Worm (Caenorhabditis elegans) whole organism, young adult: Measurements from ENCODE around the gene R05A10.8.

Source experiments
- B0035.1 ChIP-seq: sonication (generic microtip); optimal IDR thresholded peaks from 2 replicates; lab custom pipeline; 2016; ENCODE audit warnings: missing genetic modification characterization, mild to moderate bottlenecking, missing compliant biosample characterization, missing genotype, missing genetic modification reagents
- F22D6.2 ChIP-seq: sonication (generic microtip); optimal IDR thresholded peaks from 2 replicates; lab custom pipeline; 2016; ENCODE audit warnings: mild to moderate bottlenecking, missing genetic modification characterization, missing compliant biosample characterization
- F57A8.1 ChIP-seq: fragments of 200-800 bp; sonication (Bioruptor generic); optimal IDR thresholded peaks from 2 replicates; lab custom pipeline; 2018; ENCODE audit warnings: mild to moderate bottlenecking, missing genetic modification characterization, moderate library complexity, missing compliant biosample characterization
- K12H6.12 ChIP-seq: fragments of 200-800 bp; sonication (Bioruptor generic); optimal IDR thresholded peaks from 2 replicates; lab custom pipeline; 2018; ENCODE audit warnings: mild to moderate bottlenecking, missing genetic modification characterization, missing compliant biosample characterization
- atf-7 ChIP-seq: sonication (generic microtip); optimal IDR thresholded peaks from 2 replicates; lab custom pipeline; 2017; ENCODE audit warnings: mild to moderate bottlenecking, missing genetic modification characterization, missing compliant biosample characterization
- dpl-1 ChIP-seq: fragments of 150-350 bp; optimal IDR thresholded peaks from 2 replicates; lab custom pipeline; 2014; ENCODE audit warnings: missing biosample characterization, missing genetic modification reagents, missing genetic modification characterization
- egrh-3 ChIP-seq: fragments of 200-800 bp; sonication (Bioruptor generic); IDR thresholded peaks from 2 replicates; pipeline ENCODE4 v1.3.6; 2022; ENCODE audit warnings: missing genetic modification reagents, missing genetic modification characterization, missing compliant biosample characterization
- lin-26 ChIP-seq: fragments of 200-800 bp; sonication (Bioruptor generic); IDR thresholded peaks from 2 replicates; pipeline ENCODE4 v1.3.6; 2022; ENCODE audit warnings: missing genetic modification reagents, missing genetic modification characterization, missing compliant biosample characterization
- mxl-1 ChIP-seq: sonication (generic microtip); optimal IDR thresholded peaks from 2 replicates; lab custom pipeline; 2016; ENCODE audit warnings: missing genetic modification characterization, missing compliant biosample characterization
- nhr-179 ChIP-seq: sonication (generic microtip); optimal IDR thresholded peaks from 2 replicates; lab custom pipeline; 2016; ENCODE audit warnings: mild to moderate bottlenecking, missing genetic modification characterization, missing compliant biosample characterization
- pha-4 ChIP-seq: fragments of 150-350 bp; sonication (generic microtip); optimal IDR thresholded peaks from 2 replicates; lab custom pipeline; 2014; ENCODE audit warnings: missing biosample characterization, missing genetic modification reagents, missing genetic modification characterization
- sea-2 ChIP-seq: fragments of 200-800 bp; sonication (Bioruptor generic); IDR thresholded peaks from 2 replicates; pipeline ENCODE4 v1.3.6; 2022; ENCODE audit warnings: missing genetic modification characterization, missing compliant biosample characterization
- unc-130 ChIP-seq: sonication (generic microtip); optimal IDR thresholded peaks from 2 replicates; lab custom pipeline; 2016; ENCODE audit warnings: missing genetic modification reagents, missing genetic modification characterization, missing compliant biosample characterization

- TF ChIP-seq B0035.1 (tag; lab: Kevin White, UChicago), result no peak
- TF ChIP-seq atf-7 (tag; lab: Kevin White, UChicago), result no peak
- TF ChIP-seq lin-26 (GFP tag; lab: Robert Waterston, UW), result no peak
- TF ChIP-seq mxl-1 (tag; lab: Kevin White, UChicago), result no peak
- no peak for TF ChIP-seq pha-4
- no peak for TF ChIP-seq F22D6.2
- TF ChIP-seq egrh-3 (GFP tag; lab: Robert Waterston, UW), result no peak
- no peak for TF ChIP-seq dpl-1 (GFP tag; lab: Kevin White, UChicago)
- TF ChIP-seq unc-130 (GFP tag; lab: Kevin White, UChicago), result no peak
- no peak for TF ChIP-seq sea-2
- TF ChIP-seq nhr-179 (tag; lab: Kevin White, UChicago), result no peak
- TF ChIP-seq F57A8.1 (GFP tag; lab: Kevin White, UChicago), result no peak
- TF ChIP-seq K12H6.12, result no peak
Measured at ce11 chrIV:14177058-14177457, 19.1 kb upstream of the R05A10.8 start, which contains the start of gene R05A10.2.
